Fruit fly (Drosophila melanogaster) whole organism, embryonic: ENCODE measurements around the gene Tbc1d22.
A peak's percentile ranks its signal among the peaks of the same experiment; 100 is the strongest.

Source experiments
- B-H2 ChIP-seq: fragments of 200-800 bp; sonication (Bioruptor generic); optimal IDR thresholded peaks from 2 replicates; lab custom pipeline; 2018; ENCODE audit warnings: missing biosample characterization, mild to moderate bottlenecking, missing genetic modification characterization
- CG13123 ChIP-seq: fragments of 200-800 bp; sonication (Bioruptor generic); optimal IDR thresholded peaks from 2 replicates; lab custom pipeline; 2016; ENCODE audit warnings: missing biosample characterization, missing genetic modification characterization
- CG13296 ChIP-seq: fragments of 200-800 bp; sonication (Bioruptor generic); optimal IDR thresholded peaks from 3 replicates; lab custom pipeline; 2018; ENCODE audit warnings: missing biosample characterization, mild to moderate bottlenecking, missing genetic modification characterization
- CG14441 ChIP-seq: fragments of 200-800 bp; sonication (Bioruptor generic); IDR thresholded peaks from 2 replicates; pipeline ENCODE4 v1.3.6; 2022; ENCODE audit warnings: missing biosample characterization, missing genetic modification characterization
- CG15011 ChIP-seq: fragments of 200-800 bp; sonication (Bioruptor generic); optimal IDR thresholded peaks from 3 replicates; lab custom pipeline; 2018; ENCODE audit warnings: missing biosample characterization, mild to moderate bottlenecking, missing genetic modification characterization
- CG16815 ChIP-seq: fragments of 200-800 bp; sonication (Bioruptor generic); optimal IDR thresholded peaks from 3 replicates; lab custom pipeline; 2017; ENCODE audit warnings: missing biosample characterization, mild to moderate bottlenecking, missing genetic modification characterization
- CG17361 ChIP-seq: fragments of 200-800 bp; sonication (Bioruptor generic); IDR thresholded peaks from 3 replicates; pipeline ENCODE4 v1.3.6; 2022; ENCODE audit warnings: missing biosample characterization, missing genetic modification characterization
- CG17612 ChIP-seq: fragments of 200-800 bp; sonication (Bioruptor generic); IDR thresholded peaks from 2 replicates; pipeline ENCODE4 v1.3.6; 2022; ENCODE audit warnings: missing biosample characterization, missing genetic modification characterization
- CG17912 ChIP-seq: fragments of 200-800 bp; sonication (Bioruptor generic); optimal IDR thresholded peaks from 2 replicates; lab custom pipeline; 2018; ENCODE audit warnings: missing biosample characterization, mild to moderate bottlenecking, missing genetic modification characterization
- CG2678 ChIP-seq: fragments of 200-800 bp; sonication (Bioruptor generic); optimal IDR thresholded peaks from 3 replicates; lab custom pipeline; 2019; ENCODE audit warnings: missing biosample characterization, mild to moderate bottlenecking, missing genetic modification characterization, moderate library complexity
- CG30020 ChIP-seq: fragments of 200-800 bp; optimal IDR thresholded peaks from 2 replicates; lab custom pipeline; 2019; ENCODE audit warnings: missing biosample characterization, mild to moderate bottlenecking, missing genetic modification characterization, moderate library complexity
- CG30403 ChIP-seq: fragments of 200-800 bp; sonication (Bioruptor generic); optimal IDR thresholded peaks from 3 replicates; lab custom pipeline; 2016; ENCODE audit warnings: missing biosample characterization, missing genetic modification characterization
- CG3065 ChIP-seq: fragments of 200-800 bp; sonication (Bioruptor generic); optimal IDR thresholded peaks from 2 replicates; lab custom pipeline; 2016; ENCODE audit warnings: missing biosample characterization, missing genetic modification characterization
- CG3407 ChIP-seq: fragments of 200-800 bp; sonication (Bioruptor generic); optimal IDR thresholded peaks from 2 replicates; lab custom pipeline; 2018; ENCODE audit warnings: missing biosample characterization, mild to moderate bottlenecking, missing genetic modification characterization
- CG3847 ChIP-seq: fragments of 200-800 bp; sonication (Bioruptor generic); IDR thresholded peaks from 2 replicates; pipeline ENCODE4 v1.3.6; 2022; ENCODE audit warnings: missing biosample characterization, missing genetic modification characterization
- CG6791 ChIP-seq: fragments of 200-800 bp; sonication (Bioruptor generic); IDR thresholded peaks from 3 replicates; pipeline ENCODE4 v1.3.6; 2022; ENCODE audit warnings: missing biosample characterization, missing genetic modification characterization; ENCODE audit not compliant: partially characterized antibody
- CG7357 ChIP-seq: fragments of 200-800 bp; sonication (Bioruptor generic); IDR thresholded peaks from 3 replicates; pipeline ENCODE4 v1.3.6; 2022; ENCODE audit warnings: missing biosample characterization, missing genetic modification characterization
- CG7556 ChIP-seq: fragments of 200-800 bp; sonication (Bioruptor generic); optimal IDR thresholded peaks from 2 replicates; lab custom pipeline; 2017; ENCODE audit warnings: missing biosample characterization, mild to moderate bottlenecking, missing genetic modification characterization
- CG8388 ChIP-seq: fragments of 200-800 bp; sonication (Bioruptor generic); optimal IDR thresholded peaks from 2 replicates; lab custom pipeline; 2019; ENCODE audit warnings: missing biosample characterization, mild to moderate bottlenecking, missing genetic modification characterization, moderate library complexity
- CG9817 ChIP-seq: fragments of 200-800 bp; sonication (Bioruptor generic); optimal IDR thresholded peaks from 2 replicates; lab custom pipeline; 2018; ENCODE audit warnings: missing biosample characterization, mild to moderate bottlenecking, missing genetic modification characterization, moderate library complexity
- CHES-1-like ChIP-seq: fragments of 200-800 bp; sonication (Bioruptor generic); optimal IDR thresholded peaks from 2 replicates; lab custom pipeline; 2016; ENCODE audit warnings: missing biosample characterization, missing genetic modification characterization
- Dll ChIP-seq: fragments of 200-800 bp; sonication (Bioruptor generic); IDR thresholded peaks from 4 replicates; pipeline ENCODE4 v1.3.6; 2022; ENCODE audit warnings: missing biosample characterization, missing genetic modification characterization; ENCODE audit not compliant: partially characterized antibody
- Fer1 ChIP-seq: fragments of 200-800 bp; sonication (Bioruptor generic); optimal IDR thresholded peaks from 2 replicates; lab custom pipeline; 2017; ENCODE audit warnings: missing biosample characterization, mild to moderate bottlenecking, missing genetic modification characterization
- Fer3 ChIP-seq: fragments of 200-800 bp; sonication (Bioruptor generic); optimal IDR thresholded peaks from 2 replicates; lab custom pipeline; 2018; ENCODE audit warnings: missing biosample characterization, mild to moderate bottlenecking, missing genetic modification characterization, moderate library complexity
- Hr39 ChIP-seq: fragments of >200 bp; optimal IDR thresholded peaks from 2 replicates; lab custom pipeline; 2017
- Hr78 ChIP-seq, 2 experiments: fragments of 200-800 bp in 1 of 2; fragments of >200 bp in 1 of 2; sonication (Bioruptor generic) in 1 of 2; optimal IDR thresholded peaks; 2 replicates each; lab custom pipeline; 2017 to 2019; ENCODE audit warnings: missing biosample characterization in 2 of 2, missing genetic modification characterization in 2 of 2, mild to moderate bottlenecking in 1 of 2, moderate library complexity in 1 of 2
- MBD-R2 ChIP-seq: fragments of 200-800 bp; sonication (Bioruptor generic); IDR thresholded peaks from 2 replicates; pipeline ENCODE4 v1.3.6; 2022; ENCODE audit warnings: missing biosample characterization, missing genetic modification characterization
- Mes4 ChIP-seq: fragments of 200-800 bp; sonication (Bioruptor generic); optimal IDR thresholded peaks from 2 replicates; lab custom pipeline; 2016; ENCODE audit warnings: missing biosample characterization, missing genetic modification characterization
- Mrtf ChIP-seq: fragments of 200-800 bp; sonication (Bioruptor generic); IDR thresholded peaks from 3 replicates; pipeline ENCODE4 v1.3.6; 2022; ENCODE audit warnings: missing biosample characterization, missing genetic modification characterization
- Nf-YB ChIP-seq: fragments of 200-800 bp; sonication (Bioruptor generic); optimal IDR thresholded peaks from 3 replicates; lab custom pipeline; 2019; ENCODE audit warnings: missing biosample characterization, mild to moderate bottlenecking, missing genetic modification characterization, moderate library complexity
- Poxn ChIP-seq: fragments of 200-800 bp; sonication (Bioruptor generic); IDR thresholded peaks from 2 replicates; pipeline ENCODE4 v1.3.6; 2022; ENCODE audit warnings: missing biosample characterization, missing genetic modification characterization
- Rx ChIP-seq: fragments of 200-800 bp; sonication (Bioruptor generic); IDR thresholded peaks from 2 replicates; pipeline ENCODE4 v1.3.6; 2022; ENCODE audit warnings: missing biosample characterization, missing genetic modification characterization
- Vsx1 ChIP-seq: fragments of 200-800 bp; sonication (Bioruptor generic); optimal IDR thresholded peaks from 2 replicates; lab custom pipeline; 2017; ENCODE audit warnings: missing biosample characterization, mild to moderate bottlenecking, missing genetic modification characterization, missing genetic modification reagents
- amos ChIP-seq: fragments of 200-800 bp; sonication (Bioruptor generic); IDR thresholded peaks from 2 replicates; pipeline ENCODE4 v1.3.6; 2022; ENCODE audit warnings: missing biosample characterization, missing genetic modification characterization; ENCODE audit not compliant: partially characterized antibody
- bbx ChIP-seq: fragments of 200-800 bp; sonication (Bioruptor generic); IDR thresholded peaks from 2 replicates; pipeline ENCODE4 v1.3.6; 2022; ENCODE audit warnings: missing biosample characterization, missing genetic modification characterization; ENCODE audit not compliant: partially characterized antibody
- bowl ChIP-seq: fragments of 200-800 bp; sonication (Bioruptor generic); IDR thresholded peaks from 2 replicates; pipeline ENCODE4 v1.3.6; 2022; ENCODE audit warnings: missing biosample characterization, missing genetic modification characterization
- chm ChIP-seq: fragments of 200-800 bp; sonication (Bioruptor generic); IDR thresholded peaks from 2 replicates; pipeline ENCODE4 v1.3.6; 2022; ENCODE audit warnings: missing biosample characterization, missing genetic modification characterization
- fd102C ChIP-seq: fragments of 200-800 bp; sonication (Bioruptor generic); optimal IDR thresholded peaks from 2 replicates; lab custom pipeline; 2018; ENCODE audit warnings: missing biosample characterization, mild to moderate bottlenecking, missing genetic modification characterization, moderate library complexity
- fd64A ChIP-seq: fragments of 200-800 bp; sonication (Bioruptor generic); optimal IDR thresholded peaks from 3 replicates; lab custom pipeline; 2018; ENCODE audit warnings: missing biosample characterization, mild to moderate bottlenecking, missing genetic modification characterization
- mld ChIP-seq: fragments of 200-800 bp; sonication (Bioruptor generic); IDR thresholded peaks from 3 replicates; pipeline ENCODE4 v1.3.6; 2022; ENCODE audit warnings: missing biosample characterization, missing genetic modification characterization; ENCODE audit not compliant: partially characterized antibody
- onecut ChIP-seq: fragments of 200-800 bp; sonication (Bioruptor generic); IDR thresholded peaks from 2 replicates; pipeline ENCODE4 v1.3.6; 2022; ENCODE audit warnings: missing biosample characterization, missing genetic modification characterization
- peb ChIP-seq: fragments of 200-800 bp; sonication (Bioruptor generic); IDR thresholded peaks from 2 replicates; pipeline ENCODE4 v1.3.6; 2022; ENCODE audit warnings: missing biosample characterization, missing genetic modification characterization
- psq ChIP-seq: fragments of 200-800 bp; sonication (Bioruptor generic); optimal IDR thresholded peaks from 2 replicates; lab custom pipeline; 2017; ENCODE audit warnings: missing biosample characterization, missing genetic modification characterization
- salm ChIP-seq: fragments of 200-800 bp; sonication (Bioruptor generic); optimal IDR thresholded peaks from 2 replicates; lab custom pipeline; 2018; ENCODE audit warnings: missing biosample characterization, mild to moderate bottlenecking, missing genetic modification characterization
- slbo ChIP-seq: fragments of 200-800 bp; sonication (Bioruptor generic); IDR thresholded peaks from 2 replicates; pipeline ENCODE4 v1.3.6; 2022; ENCODE audit warnings: missing biosample characterization, missing genetic modification characterization
- stc ChIP-seq: fragments of 200-800 bp; sonication (Bioruptor generic); IDR thresholded peaks from 2 replicates; pipeline ENCODE4 v1.3.6; 2022; ENCODE audit warnings: missing biosample characterization, missing genetic modification characterization
- stwl ChIP-seq: fragments of 200-800 bp; sonication (Bioruptor generic); optimal IDR thresholded peaks from 3 replicates; lab custom pipeline; 2018; ENCODE audit warnings: missing biosample characterization, mild to moderate bottlenecking, missing genetic modification characterization, moderate library complexity
- twi ChIP-seq: fragments of 200-800 bp; optimal IDR thresholded peaks from 2 replicates; lab custom pipeline; 2019; ENCODE audit warnings: missing biosample characterization, mild to moderate bottlenecking, missing genetic modification characterization, moderate library complexity
- zen2 ChIP-seq: fragments of 200-800 bp; sonication (Bioruptor generic); IDR thresholded peaks from 3 replicates; pipeline ENCODE4 v1.3.6; 2022; ENCODE audit warnings: missing biosample characterization, missing genetic modification characterization; ENCODE audit not compliant: partially characterized antibody
- zf30C ChIP-seq: fragments of 200-800 bp; sonication (Bioruptor generic); optimal IDR thresholded peaks from 3 replicates; lab custom pipeline; 2018; ENCODE audit warnings: missing biosample characterization, mild to moderate bottlenecking, missing genetic modification characterization

Tbc1d22 gene

DNA sequence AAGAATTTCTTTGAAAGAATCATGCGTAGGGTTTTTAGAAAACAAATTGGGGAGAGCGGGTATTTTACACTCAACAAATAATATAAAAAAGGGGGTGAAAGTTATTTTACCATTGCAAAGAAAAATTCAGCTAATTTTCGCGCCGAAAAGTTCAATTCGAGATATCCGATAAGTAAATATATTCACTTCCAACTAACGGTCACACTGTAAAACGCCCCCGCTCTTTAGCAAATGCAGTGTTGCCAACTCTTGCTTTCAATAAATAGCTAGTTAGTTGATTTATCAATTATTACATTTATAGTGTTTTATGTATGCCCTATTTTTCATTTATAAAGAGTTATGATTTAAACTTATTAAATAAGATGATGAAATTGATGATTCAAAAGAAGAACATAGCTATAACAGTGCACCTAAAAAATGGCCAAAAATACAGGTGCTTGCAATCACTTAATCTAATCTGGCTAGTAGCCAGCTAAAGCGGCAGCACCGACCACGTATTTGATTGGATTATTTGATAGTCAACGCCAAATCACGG, 36.3 kb downstream of the Tbc1d22 start, which contains the start of gene meigo (continued):
- TF ChIP-seq fd102C (no peak), CG8388 (GFP tag; lab: Kevin White, UChicago) (peak; percentile 50), peb (peak; percentile 43; the same call in 1 of the 2 replicates), amos (peak; percentile 7; the same call in 1 of the 2 replicates), fd64A (GFP tag; lab: Kevin White, UChicago) (no peak), CG30020 (tag; lab: Kevin White, UChicago) (peak; percentile 74), bbx (GFP tag; lab: Robert Waterston, UW) (no peak; the same call in 1 of the 2 replicates), CG3065 (GFP tag; lab: Kevin White, UChicago) (peak; percentile 54), Hr39 (lab: Kevin White, UChicago) (no peak), Fer3 (tag; lab: Kevin White, UChicago) (peak; percentile 65), CG30403 (GFP tag; lab: Kevin White, UChicago) (peak; percentile 73), stwl (tag; lab: Kevin White, UChicago) (peak; percentile 66), Poxn (GFP tag; lab: Robert Waterston, UW) (no peak), CG13296 (GFP tag; lab: Kevin White, UChicago) (peak; percentile 76), CG15011 (GFP tag; lab: Kevin White, UChicago) (no peak), CG16815 (GFP tag; lab: Kevin White, UChicago) (peak; percentile 41), stc (no peak), onecut (GFP tag; lab: Robert Waterston, UW) (peak; percentile 9; the same call in 1 of the 2 replicates), psq (GFP tag; lab: Kevin White, UChicago) (no peak), twi (tag; lab: Kevin White, UChicago) (peak; percentile 52), Fer1 (GFP tag; lab: Kevin White, UChicago) (peak; percentile 75), CG17361 (GFP tag; lab: Robert Waterston, UW) (peak; percentile 84), Dll (GFP tag; lab: Robert Waterston, UW) (no peak), CG17912 (GFP tag; lab: Kevin White, UChicago) (no peak), MBD-R2 (peak; percentile 64), bowl (GFP tag; lab: Robert Waterston, UW) (no peak), CG6791 (no peak), CG3407 (no peak), zen2 (no peak), Hr78 (GFP tag; optimal IDR thresholded peaks at IDR 0.05; lab: Kevin White, UChicago) (no peak), CG7357 (GFP tag; lab: Robert Waterston, UW) (0 out of 3 replicates have a peak, but pooled peaks have one; percentile 31), chm (GFP tag; lab: Robert Waterston, UW) (no peak), CHES-1-like (GFP tag; lab: Kevin White, UChicago) (peak; percentile 28), CG7556 (GFP tag; lab: Kevin White, UChicago) (peak; percentile 62), CG13123 (GFP tag; lab: Kevin White, UChicago) (peak; percentile 44), Mrtf (0 out of 3 replicates have a peak, but pooled peaks have one; percentile 46), CG17612 (GFP tag; lab: Robert Waterston, UW) (no peak), zf30C (GFP tag; lab: Kevin White, UChicago) (no peak), Mes4 (GFP tag; lab: Kevin White, UChicago) (no peak), slbo (GFP tag; lab: Robert Waterston, UW) (peak; percentile 70), mld (GFP tag; lab: Robert Waterston, UW) (no peak), CG2678 (tag; lab: Kevin White, UChicago) (no peak), Rx (no peak), CG9817 (tag; lab: Kevin White, UChicago) (peak; percentile 79), CG14441 (GFP tag; lab: Robert Waterston, UW) (peak; percentile 49), B-H2 (peak; percentile 80), Nf-YB (peak; percentile 50), CG3847 (GFP tag; lab: Robert Waterston, UW) (peak; percentile 72), Vsx1 (no peak), salm (peak; percentile 38)
